Worm (Caenorhabditis elegans): ENCODE data around the gene vps-52.

The vps-52 gene

DNA sequence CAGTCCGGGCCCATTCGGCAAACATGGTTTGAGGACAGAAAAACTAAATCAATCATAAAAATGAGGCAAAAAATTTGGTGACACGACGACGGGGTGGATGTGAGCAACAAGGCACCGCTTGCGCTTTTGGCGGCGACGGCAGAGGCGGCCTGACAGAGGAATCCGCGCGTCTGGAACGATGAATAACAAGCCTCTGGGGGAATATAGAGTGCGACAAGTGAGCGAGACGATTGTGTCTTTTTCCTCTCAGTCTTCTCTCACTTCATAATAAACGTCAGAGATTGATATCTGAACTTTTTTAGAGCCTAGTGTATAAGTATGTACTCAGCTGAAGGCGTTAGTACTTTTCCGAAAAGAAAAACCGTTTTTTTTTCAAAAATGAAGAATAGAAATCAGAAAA is 42.9 kb downstream of the vps-52 start, which contains the start of gene twk-17:
Gene twk-17, minus strand, starts transcription at position 101 of the 400 bp plus-strand sequence.
- TF ChIP-seq tab-1 (GFP tag; IDR thresholded peaks at IDR 0.05) (no peak), ref-1 (GFP tag; conservative IDR thresholded peaks at IDR 0.05) (no peak), flt-1 (GFP tag; IDR thresholded peaks at IDR 0.05) (no peak), T22C8.4 (GFP tag; IDR thresholded peaks at IDR 0.05) (no peak), med-1 (GFP tag; optimal IDR thresholded peaks at IDR 0.05; ENCODE audit: insufficient read depth) (no peak), ztf-23 (GFP tag; IDR thresholded peaks at IDR 0.05) (no peak), ztf-29 (GFP tag; IDR thresholded peaks at IDR 0.05) (no peak), klf-2 (GFP tag; conservative IDR thresholded peaks at IDR 0.05) (no peak), cog-1 (tag; optimal IDR thresholded peaks at IDR 0.05) (no peak)

ce11 chrX:7614466-7614865 is 49.3 kb downstream of the vps-52 start:
- TF ChIP-seq cog-1 (tag; optimal IDR thresholded peaks at IDR 0.05) (no peak), flt-1 (GFP tag; IDR thresholded peaks at IDR 0.05) (no peak), tab-1 (GFP tag; IDR thresholded peaks at IDR 0.05) (no peak), ztf-29 (GFP tag; IDR thresholded peaks at IDR 0.05) (no peak), ztf-23 (GFP tag; IDR thresholded peaks at IDR 0.05) (no peak), T22C8.4 (GFP tag; IDR thresholded peaks at IDR 0.05) (no peak)
